Worm (Caenorhabditis elegans) whole organism, early embryonic: ENCODE measurements around the gene pdcd-2.
A peak's percentile ranks its signal among the peaks of the same experiment; 100 is the strongest.

ENCODE experiments used
- B0310.2 ChIP-seq: sonication (generic microtip); optimal IDR thresholded peaks from 2 replicates; lab custom pipeline; 2016; ENCODE audit warnings: mild to moderate bottlenecking, missing genetic modification characterization, missing compliant biosample characterization
- F13C5.2 ChIP-seq: sonication (generic microtip); optimal IDR thresholded peaks from 2 replicates; lab custom pipeline; 2017; ENCODE audit warnings: mild to moderate bottlenecking, missing genetic modification characterization, inconsistent platforms, missing compliant biosample characterization
- aly-1 ChIP-seq: sonication (generic microtip); optimal IDR thresholded peaks from 2 replicates; lab custom pipeline; 2016; ENCODE audit warnings: missing genetic modification characterization, missing compliant biosample characterization
- ama-1 ChIP-seq: fragments of 150-350 bp; optimal IDR thresholded peaks from 2 replicates; lab custom pipeline; 2014
- ceh-13 ChIP-seq: fragments of 200-800 bp; sonication (Bioruptor generic); optimal IDR thresholded peaks from 2 replicates; lab custom pipeline; 2018; ENCODE audit warnings: mild to moderate bottlenecking, missing genetic modification characterization, missing compliant biosample characterization
- ceh-36 ChIP-seq: sonication (generic microtip); optimal IDR thresholded peaks from 2 replicates; lab custom pipeline; 2016; ENCODE audit warnings: missing genetic modification characterization, inconsistent platforms, missing compliant biosample characterization
- ets-7 ChIP-seq: sonication (generic microtip); optimal IDR thresholded peaks from 2 replicates; lab custom pipeline; 2016; ENCODE audit warnings: missing genotype, missing genetic modification characterization, missing compliant biosample characterization
- flt-1 ChIP-seq: fragments of 200-800 bp; sonication (Bioruptor generic); IDR thresholded peaks from 2 replicates; pipeline ENCODE4 v1.3.6; 2022; ENCODE audit warnings: missing genetic modification characterization, missing compliant biosample characterization
- hmbx-1 ChIP-seq: sonication (generic microtip); optimal IDR thresholded peaks from 2 replicates; lab custom pipeline; 2016; ENCODE audit warnings: mild to moderate bottlenecking, missing genetic modification characterization, missing compliant biosample characterization
- hmg-4 ChIP-seq: fragments of 200-800 bp; sonication (Bioruptor generic); optimal IDR thresholded peaks from 2 replicates; lab custom pipeline; 2018; ENCODE audit warnings: mild to moderate bottlenecking, missing genetic modification characterization, missing compliant biosample characterization
- hnd-1 ChIP-seq: sonication (generic microtip); optimal IDR thresholded peaks from 2 replicates; lab custom pipeline; 2016; ENCODE audit warnings: missing genetic modification characterization, missing compliant biosample characterization
- pes-1 ChIP-seq: fragments of 200-800 bp; sonication (Bioruptor generic); IDR thresholded peaks from 2 replicates; pipeline ENCODE4 v1.3.6; 2022; ENCODE audit warnings: missing genetic modification reagents, missing genetic modification characterization, missing compliant biosample characterization
- scrt-1 ChIP-seq: fragments of 200-800 bp; sonication (Bioruptor generic); IDR thresholded peaks from 2 replicates; pipeline ENCODE4 v1.3.6; 2022; ENCODE audit warnings: missing genetic modification characterization, missing compliant biosample characterization
- sea-1 ChIP-seq: fragments of 200-800 bp; sonication (Bioruptor generic); conservative IDR thresholded peaks from 2 replicates; pipeline ENCODE4 v1.3.6; 2022; ENCODE audit warnings: missing genetic modification characterization, missing compliant biosample characterization
- tbx-11 ChIP-seq: fragments of 200-800 bp; sonication (Bioruptor generic); IDR thresholded peaks from 2 replicates; pipeline ENCODE4 v1.3.6; 2022; ENCODE audit warnings: missing genetic modification characterization, missing compliant biosample characterization
- tbx-37 ChIP-seq: fragments of 200-800 bp; sonication (Bioruptor generic); conservative IDR thresholded peaks from 2 replicates; pipeline ENCODE4 v1.3.6; 2022; ENCODE audit warnings: missing genetic modification reagents, missing genetic modification characterization, missing compliant biosample characterization
- tra-4 ChIP-seq: sonication (generic microtip); optimal IDR thresholded peaks from 2 replicates; lab custom pipeline; 2017; ENCODE audit warnings: missing genetic modification characterization, missing compliant biosample characterization

Gene pdcd-2

DNA sequence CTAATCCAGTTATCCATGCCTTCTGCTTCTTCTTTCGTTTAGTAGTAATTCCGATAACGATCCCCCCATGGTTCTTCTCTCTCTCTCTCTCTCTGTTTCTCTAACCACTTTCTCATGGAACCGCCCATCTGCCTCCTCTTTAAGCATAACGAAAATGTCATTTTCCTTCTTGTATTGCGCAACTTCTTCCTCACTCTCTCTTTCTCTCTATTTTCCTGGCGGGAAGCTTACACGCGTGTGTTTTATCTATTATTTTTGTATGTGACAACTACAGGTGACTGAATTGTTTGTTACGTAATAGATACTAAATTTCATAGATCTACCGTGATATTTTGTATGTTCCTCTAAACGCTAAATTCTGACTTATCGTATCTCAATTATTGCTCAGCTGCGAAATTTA, 27.4 kb downstream of the pdcd-2 start:
- TF ChIP-seq pes-1 (no peak), hnd-1 (tag; lab: Kevin White, UChicago) (no peak), flt-1 (GFP tag; lab: Robert Waterston, UW) (no peak), ceh-36 (tag; lab: Kevin White, UChicago) (no peak), tra-4 (tag; lab: Kevin White, UChicago) (no peak), ceh-13 (no peak), F13C5.2 (tag; lab: Kevin White, UChicago) (no peak), aly-1 (tag; lab: Kevin White, UChicago) (no peak), tbx-37 (GFP tag; lab: Robert Waterston, UW) (no peak)

DNA sequence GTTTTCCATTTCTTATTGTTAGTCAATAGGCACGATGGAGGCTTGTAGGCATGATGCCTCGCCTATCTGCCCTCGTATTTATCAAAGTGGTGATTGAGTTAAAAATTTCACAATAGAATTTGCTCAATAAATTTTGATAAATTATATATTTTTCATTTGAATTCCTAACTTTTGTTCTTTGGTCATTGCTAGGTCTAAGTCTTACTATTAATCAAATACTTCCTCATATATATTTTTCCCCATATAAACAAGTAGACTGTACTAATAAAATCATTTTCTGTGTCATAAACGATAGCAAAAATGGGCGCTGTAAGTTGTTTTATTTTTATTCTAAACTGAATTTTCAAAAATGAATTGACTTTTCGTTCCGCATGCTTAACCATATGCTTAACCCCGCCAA, 33.4 kb downstream of the pdcd-2 start, which contains the start of gene pals-28:
Gene pals-28 (plus strand): TSS at position 301 of the 400 bp plus-strand sequence.
- TF ChIP-seq tbx-11 (GFP tag; lab: Robert Waterston, UW) (no peak), B0310.2 (no peak), ceh-36 (tag; lab: Kevin White, UChicago) (no peak), scrt-1 (no peak), flt-1 (GFP tag; lab: Robert Waterston, UW) (no peak), tra-4 (tag; lab: Kevin White, UChicago) (no peak), F13C5.2 (tag; lab: Kevin White, UChicago) (no peak), ama-1 (lab: Kevin White, UChicago) (no peak), ceh-13 (no peak), sea-1 (GFP tag; lab: Robert Waterston, UW) (no peak), ets-7 (no peak), hmbx-1 (tag; lab: Kevin White, UChicago) (no peak), hmg-4 (GFP tag; lab: Kevin White, UChicago) (no peak), pes-1 (no peak), tbx-37 (GFP tag; lab: Robert Waterston, UW) (no peak), hnd-1 (tag; lab: Kevin White, UChicago) (no peak), aly-1 (tag; lab: Kevin White, UChicago) (no peak)

DNA sequence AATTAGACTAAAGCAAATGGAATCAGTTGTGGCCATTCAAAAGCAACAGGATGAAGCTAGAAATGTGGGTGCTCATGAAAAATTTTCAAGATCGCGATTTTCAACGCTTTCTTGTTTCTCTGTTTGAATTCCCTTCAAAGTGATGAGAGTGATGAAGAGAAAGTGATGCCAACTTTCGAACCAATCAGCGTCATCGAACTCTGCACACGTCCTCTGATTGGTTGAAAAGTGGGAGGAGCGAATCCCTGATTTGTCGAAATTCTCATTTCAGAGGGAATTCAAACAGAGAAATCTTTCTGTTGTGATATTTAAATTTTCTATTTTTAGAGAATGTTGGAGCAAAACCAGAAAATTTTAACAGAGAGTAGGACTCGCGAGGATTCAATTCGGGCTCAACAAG, 35.7 kb downstream of the pdcd-2 start:
- no peak for TF ChIP-seq sea-1 (GFP tag; lab: Robert Waterston, UW)
- TF ChIP-seq ama-1 (lab: Kevin White, UChicago): no peak
- TF ChIP-seq aly-1 (tag; lab: Kevin White, UChicago): no peak
- TF ChIP-seq tbx-37 (GFP tag; lab: Robert Waterston, UW): no peak
- TF ChIP-seq flt-1 (GFP tag; lab: Robert Waterston, UW): no peak
- no peak for TF ChIP-seq ceh-36 (tag; lab: Kevin White, UChicago)
- TF ChIP-seq F13C5.2 (tag; lab: Kevin White, UChicago): no peak
- no peak for TF ChIP-seq pes-1
- no peak for TF ChIP-seq hnd-1 (tag; lab: Kevin White, UChicago)
- no peak for TF ChIP-seq B0310.2
- TF ChIP-seq ets-7: no peak
- TF ChIP-seq tbx-11 (GFP tag; lab: Robert Waterston, UW): no peak
- TF ChIP-seq scrt-1: no peak
- TF ChIP-seq hmbx-1 (tag; lab: Kevin White, UChicago): no peak

DNA sequence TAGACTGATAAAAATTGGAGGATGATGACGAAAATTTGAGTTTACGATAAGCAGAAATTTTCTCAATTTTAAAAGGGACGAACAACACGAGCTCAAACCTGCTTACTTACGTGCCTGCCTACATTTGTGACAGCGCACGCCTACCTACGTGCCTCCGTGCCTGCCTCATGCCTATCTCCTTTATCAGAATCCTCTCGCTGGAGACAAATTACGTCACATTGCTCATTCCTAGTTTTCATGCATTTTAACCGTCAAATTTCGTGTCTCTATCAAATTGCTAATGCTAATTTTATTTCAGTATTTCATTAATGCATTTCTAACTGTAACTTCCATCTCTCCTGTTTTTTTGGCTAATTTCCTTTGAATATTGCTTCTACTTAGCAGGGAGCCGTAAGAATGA, 36.5 kb downstream of the pdcd-2 start, which contains the start of gene pals-27:
Gene pals-27 (plus strand): TSS at position 301 of the 400 bp plus-strand sequence.
- TF ChIP-seq hmbx-1 (tag; lab: Kevin White, UChicago) (no peak), pes-1 (no peak), ets-7 (no peak), hnd-1 (tag; lab: Kevin White, UChicago) (no peak), flt-1 (GFP tag; lab: Robert Waterston, UW) (no peak), scrt-1 (no peak), tra-4 (tag; lab: Kevin White, UChicago) (no peak), ceh-36 (tag; lab: Kevin White, UChicago) (no peak), ceh-13 (no peak), sea-1 (GFP tag; lab: Robert Waterston, UW) (no peak), B0310.2 (no peak), hmg-4 (GFP tag; lab: Kevin White, UChicago) (no peak), aly-1 (tag; lab: Kevin White, UChicago) (no peak), tbx-37 (GFP tag; lab: Robert Waterston, UW) (no peak), F13C5.2 (tag; lab: Kevin White, UChicago) (no peak), tbx-11 (GFP tag; lab: Robert Waterston, UW) (no peak), ama-1 (lab: Kevin White, UChicago) (no peak)

DNA sequence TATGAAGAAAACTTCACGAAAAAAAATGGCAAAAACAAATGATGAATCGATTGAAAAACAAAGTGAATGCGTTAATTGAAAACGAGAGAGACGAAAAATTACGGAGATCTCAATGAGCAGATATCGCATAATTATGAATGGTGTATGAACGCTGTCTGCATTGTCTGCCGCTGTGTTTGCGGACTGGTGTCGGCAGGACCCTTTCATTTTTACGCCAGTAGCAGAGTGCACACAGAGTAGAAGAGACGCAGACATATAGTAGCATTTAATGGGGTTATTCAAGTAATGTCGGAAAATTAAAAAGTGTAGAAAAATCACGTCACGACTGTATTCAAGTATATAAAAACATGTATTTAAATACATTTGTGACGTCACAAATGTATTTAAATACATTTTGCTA, 37.0 kb downstream of the pdcd-2 start:
- TF ChIP-seq hmg-4 (GFP tag; lab: Kevin White, UChicago): no peak
- TF ChIP-seq F13C5.2 (tag; lab: Kevin White, UChicago): peak; percentile 11
- TF ChIP-seq sea-1 (GFP tag; lab: Robert Waterston, UW): no peak
- no peak for TF ChIP-seq ets-7
- TF ChIP-seq ama-1 (lab: Kevin White, UChicago): no peak

DNA sequence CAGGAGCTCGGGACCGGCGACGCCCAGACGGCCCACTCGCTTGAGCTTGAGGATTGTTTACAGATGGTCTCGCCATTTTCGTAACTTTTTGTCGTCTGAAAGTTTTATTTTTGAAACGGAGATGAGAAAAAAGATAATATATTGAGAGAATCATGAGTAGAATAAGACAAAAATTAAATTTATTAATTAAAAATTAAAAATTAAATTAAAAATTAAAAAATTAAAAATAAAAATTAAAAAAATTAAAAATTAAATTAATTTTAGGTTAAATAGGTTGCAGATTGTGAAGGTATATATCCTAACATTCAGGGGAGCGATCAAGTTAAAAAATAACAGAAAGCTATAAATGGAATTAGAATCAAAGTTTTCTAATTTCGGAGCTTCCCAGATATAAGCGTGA, 38.1 kb downstream of the pdcd-2 start, which contains the start of gene B0284.3:
Gene B0284.3 (minus strand): TSS at position 101 of the 400 bp plus-strand sequence.
- TF ChIP-seq ceh-36 (tag; lab: Kevin White, UChicago): no peak
- TF ChIP-seq F13C5.2 (tag; lab: Kevin White, UChicago): no peak
- no peak for TF ChIP-seq ets-7
- no peak for TF ChIP-seq tra-4 (tag; lab: Kevin White, UChicago)
- no peak for TF ChIP-seq B0310.2
- TF ChIP-seq tbx-11 (GFP tag; lab: Robert Waterston, UW): no peak
- TF ChIP-seq ceh-13: no peak
- TF ChIP-seq hmg-4 (GFP tag; lab: Kevin White, UChicago): no peak
- no peak for TF ChIP-seq hmbx-1 (tag; lab: Kevin White, UChicago)
- TF ChIP-seq sea-1 (GFP tag; lab: Robert Waterston, UW): no peak
- TF ChIP-seq hnd-1 (tag; lab: Kevin White, UChicago): no peak
- no peak for TF ChIP-seq scrt-1
- no peak for TF ChIP-seq ama-1 (lab: Kevin White, UChicago)
- TF ChIP-seq tbx-37 (GFP tag; lab: Robert Waterston, UW): no peak
- TF ChIP-seq pes-1: no peak
- TF ChIP-seq aly-1 (tag; lab: Kevin White, UChicago): no peak
